Fruit fly (Drosophila melanogaster) whole organism, adult: ENCODE measurements around the gene Apt1.

Source experiments
- CG11617 ChIP-seq: fragments of 200-800 bp; sonication (Bioruptor generic); optimal IDR thresholded peaks from 2 replicates; lab custom pipeline; 2017; ENCODE audit warnings: mild to moderate bottlenecking, missing biosample characterization, missing genetic modification reagents, missing genetic modification characterization
- CG12768 ChIP-seq: fragments of 200-800 bp; sonication (Bioruptor generic); optimal IDR thresholded peaks from 2 replicates; lab custom pipeline; 2017; ENCODE audit warnings: missing biosample characterization, missing genetic modification characterization, mild to moderate bottlenecking, moderate library complexity, missing genetic modification reagents
- CG14711 ChIP-seq: fragments of 200-800 bp; sonication (Bioruptor generic); optimal IDR thresholded peaks from 2 replicates; lab custom pipeline; 2018; ENCODE audit warnings: missing biosample characterization, mild to moderate bottlenecking, missing genetic modification characterization, moderate library complexity
- CG1620 ChIP-seq: fragments of 200-800 bp; sonication (Bioruptor generic); optimal IDR thresholded peaks from 2 replicates; lab custom pipeline; 2016; ENCODE audit warnings: missing biosample characterization, missing genetic modification characterization
- CG33017 ChIP-seq: fragments of 200-800 bp; sonication (Bioruptor generic); optimal IDR thresholded peaks from 2 replicates; lab custom pipeline; 2018; ENCODE audit warnings: missing biosample characterization, mild to moderate bottlenecking, missing genetic modification characterization, moderate library complexity
- CG5204 ChIP-seq: fragments of 200-800 bp; sonication (Bioruptor generic); optimal IDR thresholded peaks from 2 replicates; lab custom pipeline; 2016; ENCODE audit warnings: missing biosample characterization, missing genetic modification characterization
- CG7045 ChIP-seq: fragments of 200-800 bp; sonication (Bioruptor generic); optimal IDR thresholded peaks from 2 replicates; lab custom pipeline; 2017; ENCODE audit warnings: missing biosample characterization, mild to moderate bottlenecking, missing genetic modification characterization
- CG7101 ChIP-seq: fragments of 200-800 bp; sonication (Bioruptor generic); optimal IDR thresholded peaks from 2 replicates; lab custom pipeline; 2018; ENCODE audit warnings: missing biosample characterization, mild to moderate bottlenecking, missing genetic modification characterization, moderate library complexity
- Clk ChIP-seq: fragments of 200-800 bp; sonication (Bioruptor generic); optimal IDR thresholded peaks from 2 replicates; lab custom pipeline; 2017; ENCODE audit warnings: missing biosample characterization, missing genetic modification characterization
- Crg-1 ChIP-seq: fragments of 200-800 bp; sonication (Bioruptor generic); optimal IDR thresholded peaks from 2 replicates; lab custom pipeline; 2016; ENCODE audit warnings: missing biosample characterization, missing genetic modification characterization
- Hr96 ChIP-seq: fragments of 200-800 bp; sonication (Bioruptor generic); optimal IDR thresholded peaks from 2 replicates; lab custom pipeline; 2016; ENCODE audit warnings: missing biosample characterization, missing genetic modification characterization
- Mnt ChIP-seq: fragments of 200-800 bp; sonication (Bioruptor generic); optimal IDR thresholded peaks from 2 replicates; lab custom pipeline; 2016; ENCODE audit warnings: missing biosample characterization, mild to moderate bottlenecking, missing genetic modification characterization
- bab1 ChIP-seq: fragments of 200-800 bp; sonication (Bioruptor generic); optimal IDR thresholded peaks from 3 replicates; lab custom pipeline; 2019; ENCODE audit warnings: missing biosample characterization, mild to moderate bottlenecking, missing genetic modification characterization, moderate library complexity
- cic ChIP-seq: fragments of 200-800 bp; sonication (Bioruptor generic); optimal IDR thresholded peaks from 2 replicates; lab custom pipeline; 2017; ENCODE audit warnings: missing biosample characterization, mild to moderate bottlenecking, missing genetic modification characterization, moderate library complexity
- cnc ChIP-seq, 2 experiments: fragments of >200 bp; optimal IDR thresholded peaks; 2 replicates each; lab custom pipeline; 2017
- kay ChIP-seq: fragments of 200-800 bp; sonication (Bioruptor generic); peaks from one replicate; lab custom pipeline; 2016; ENCODE audit warnings: missing biosample characterization, missing genetic modification characterization, borderline replicate concordance
- ovo ChIP-seq: fragments of 200-800 bp; sonication (Bioruptor generic); optimal IDR thresholded peaks from 2 replicates; lab custom pipeline; 2016; ENCODE audit warnings: missing biosample characterization, missing genetic modification characterization
- pad ChIP-seq: fragments of 200-800 bp; sonication (Bioruptor generic); optimal IDR thresholded peaks from 3 replicates; lab custom pipeline; 2017; ENCODE audit warnings: missing biosample characterization, missing genetic modification characterization, mild to moderate bottlenecking, moderate library complexity, missing genetic modification reagents
- tj ChIP-seq: fragments of 200-800 bp; sonication (Bioruptor generic); optimal IDR thresholded peaks from 3 replicates; lab custom pipeline; 2017; ENCODE audit warnings: missing biosample characterization, mild to moderate bottlenecking, missing genetic modification characterization, moderate library complexity
- toe ChIP-seq: fragments of 200-800 bp; sonication (Bioruptor generic); optimal IDR thresholded peaks from 2 replicates; lab custom pipeline; 2016; ENCODE audit warnings: missing biosample characterization, missing genetic modification characterization

Apt1 gene

dm6 chr3L:11648410-11648809 lies 20.6 kb downstream of the Apt1 start, which contains the start of the genes RIOK1 and Polr3H:
TSS of gene RIOK1 (minus strand) at chr3L:11648474.
TSS of gene Polr3H (plus strand) at chr3L:11648756.
- TF ChIP-seq cic (GFP tag; lab: Kevin White, UChicago) (no peak), CG7045 (peak; percentile 27), cnc (optimal IDR thresholded peaks at IDR 0.05; lab: Kevin White, UChicago) (no peak), Mnt (peak; percentile 99), pad (peak; percentile 17), CG33017 (tag; lab: Kevin White, UChicago) (no peak), CG1620 (GFP tag; lab: Kevin White, UChicago) (peak; percentile 60), CG5204 (GFP tag; lab: Kevin White, UChicago) (peak; percentile 57), Crg-1 (GFP tag; lab: Kevin White, UChicago) (peak; percentile 56), CG11617 (GFP tag; lab: Kevin White, UChicago) (peak; percentile 72), CG12768 (peak; percentile 52), bab1 (GFP tag; lab: Kevin White, UChicago) (peak; percentile 76), Hr96 (GFP tag; lab: Kevin White, UChicago) (peak; percentile 59), Clk (GFP tag; lab: Kevin White, UChicago) (peak; percentile 27), toe (GFP tag; lab: Kevin White, UChicago) (peak; percentile 35), kay (no peak), CG7101 (tag; lab: Kevin White, UChicago) (peak; percentile 53), tj (GFP tag; lab: Kevin White, UChicago) (peak; percentile 11), CG14711 (tag; lab: Kevin White, UChicago) (peak; percentile 67), ovo (no peak)

dm6 chr3L:11656189-11656588 lies 28.4 kb downstream of the Apt1 start:
- TF ChIP-seq Hr96 (GFP tag; lab: Kevin White, UChicago) (peak; percentile 35), CG1620 (GFP tag; lab: Kevin White, UChicago) (no peak), CG7045 (peak; percentile 64), CG12768 (peak; percentile 75), CG5204 (GFP tag; lab: Kevin White, UChicago) (peak; percentile 52), toe (GFP tag; lab: Kevin White, UChicago) (peak; percentile 51), CG14711 (tag; lab: Kevin White, UChicago) (peak; percentile 62), CG11617 (GFP tag; lab: Kevin White, UChicago) (peak; percentile 1), ovo (no peak), kay (no peak), pad (peak; percentile 10), Clk (GFP tag; lab: Kevin White, UChicago) (peak; percentile 40), CG7101 (tag; lab: Kevin White, UChicago) (peak; percentile 66), Mnt (peak; percentile 3), CG33017 (tag; lab: Kevin White, UChicago) (peak; percentile 77)

dm6 chr3L:11678313-11678817 lies 50.5 kb downstream of the Apt1 start:
- no peak for TF ChIP-seq Mnt
- no peak for TF ChIP-seq Clk (GFP tag; lab: Kevin White, UChicago)
- no peak for TF ChIP-seq ovo
- no peak for TF ChIP-seq CG33017 (tag; lab: Kevin White, UChicago)
- TF ChIP-seq pad = no peak
- no peak for TF ChIP-seq CG1620 (GFP tag; lab: Kevin White, UChicago)
- TF ChIP-seq CG12768 = no peak
- TF ChIP-seq Crg-1 (GFP tag; lab: Kevin White, UChicago) = no peak
- no peak for TF ChIP-seq kay
- no peak for TF ChIP-seq CG7101 (tag; lab: Kevin White, UChicago)

dm6 chr3L:11680298-11680697 lies 52.5 kb downstream of the Apt1 start, which contains the start of gene CG32085:
TSS of gene CG32085 (minus strand) at chr3L:11680344.
- TF ChIP-seq pad (peak; percentile 16), CG7101 (tag; lab: Kevin White, UChicago) (no peak), CG14711 (tag; lab: Kevin White, UChicago) (peak; percentile 4), toe (GFP tag; lab: Kevin White, UChicago) (peak; percentile 17), cic (GFP tag; lab: Kevin White, UChicago) (peak; percentile 36), CG11617 (GFP tag; lab: Kevin White, UChicago) (peak; percentile 23), kay (no peak), tj (GFP tag; lab: Kevin White, UChicago) (no peak), Clk (GFP tag; lab: Kevin White, UChicago) (peak; percentile 8), CG33017 (tag; lab: Kevin White, UChicago) (no peak), CG12768 (peak; percentile 41), cnc (optimal IDR thresholded peaks at IDR 0.05; lab: Kevin White, UChicago) (no peak), Hr96 (GFP tag; lab: Kevin White, UChicago) (no peak), Crg-1 (GFP tag; lab: Kevin White, UChicago) (no peak), CG7045 (peak; percentile 5), Mnt (peak; percentile 24), ovo (no peak), CG1620 (GFP tag; lab: Kevin White, UChicago) (no peak), CG5204 (GFP tag; lab: Kevin White, UChicago) (no peak), bab1 (GFP tag; lab: Kevin White, UChicago) (no peak)
